Worm (Caenorhabditis elegans): ENCODE results near the gene Y53G8AL.1.
A peak's percentile ranks its signal among the peaks of the same experiment; 100 is the strongest.

- no peak for TF ChIP-seq ztf-11 (tag; optimal IDR thresholded peaks at IDR 0.05)
- no peak for TF ChIP-seq elt-3 (tag; optimal IDR thresholded peaks at IDR 0.05)
- no peak for TF ChIP-seq nhr-28 (tag; optimal IDR thresholded peaks at IDR 0.05)
- no peak for TF ChIP-seq unc-62 (GFP tag; optimal IDR thresholded peaks at IDR 0.05)
- TF ChIP-seq nhr-12 (tag; optimal IDR thresholded peaks at IDR 0.05) = no peak
- no peak for TF ChIP-seq mls-2 (tag; optimal IDR thresholded peaks at IDR 0.05)
- no peak for TF ChIP-seq tbx-8 (GFP tag; optimal IDR thresholded peaks at IDR 0.05)
- no peak for TF ChIP-seq drap-1 (GFP tag; optimal IDR thresholded peaks at IDR 0.05)
- no peak for TF ChIP-seq zip-8 (tag; optimal IDR thresholded peaks at IDR 0.05)
- TF ChIP-seq nhr-76 (tag; optimal IDR thresholded peaks at IDR 0.05) = no peak
- TF ChIP-seq lsy-2 (tag; optimal IDR thresholded peaks at IDR 0.05) = peak; percentile 18
- no peak for TF ChIP-seq flh-1 (GFP tag; optimal IDR thresholded peaks at IDR 0.05)
- no peak for TF ChIP-seq pha-4 (tag; optimal IDR thresholded peaks at IDR 0.05)
- no peak for TF ChIP-seq sem-2 (GFP tag; optimal IDR thresholded peaks at IDR 0.05)
Measured at ce11 chrIII:3220287-3220686, 12.6 kb upstream of the Y53G8AL.1 start.
